Worm (Caenorhabditis elegans): ENCODE results near the gene ceh-75.

DNA sequence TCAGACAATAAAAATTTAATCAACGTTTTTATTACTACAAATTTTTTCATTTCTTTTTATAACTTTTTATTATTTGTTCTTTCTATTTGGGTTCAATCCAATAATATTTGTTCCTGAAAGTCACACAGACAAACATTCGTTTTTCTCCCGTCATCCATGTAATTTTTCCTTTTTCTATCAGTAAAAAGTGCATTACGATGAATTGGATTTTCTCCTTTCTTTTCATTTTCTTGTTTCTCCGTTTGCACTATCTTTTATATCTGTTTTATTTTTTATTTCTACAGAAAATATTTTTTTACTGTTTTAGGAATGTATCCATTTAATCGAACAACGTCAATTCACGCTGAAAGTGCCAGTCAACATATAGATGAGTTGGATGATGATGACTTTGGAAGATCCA lies 21.9 kb upstream of the ceh-75 start, which contains the start of gene egl-47:
- TF ChIP-seq snu-23 (GFP tag; optimal IDR thresholded peaks at IDR 0.05): no peak
- no peak for TF ChIP-seq lin-35 (GFP tag; optimal IDR thresholded peaks at IDR 0.05)
- TF ChIP-seq Y116A8C.19 (tag; optimal IDR thresholded peaks at IDR 0.05; ENCODE audit: borderline replicate concordance): no peak
- TF ChIP-seq ztf-11 (tag; optimal IDR thresholded peaks at IDR 0.05): no peak
- no peak for TF ChIP-seq nhr-11 (tag; optimal IDR thresholded peaks at IDR 0.05)
- no peak for TF ChIP-seq elt-2 (tag; optimal IDR thresholded peaks at IDR 0.05)
- no peak for TF ChIP-seq snpc-4 (tag; optimal IDR thresholded peaks at IDR 0.05)
- TF ChIP-seq unc-86 (tag; optimal IDR thresholded peaks at IDR 0.05): no peak
- no peak for TF ChIP-seq sox-4 (tag; optimal IDR thresholded peaks at IDR 0.05)
- TF ChIP-seq ama-1 (optimal IDR thresholded peaks at IDR 0.05): no peak

Measured in whole organism, L1 larva.